Worm (Caenorhabditis elegans): ENCODE data around the gene srbc-19.

DNA sequence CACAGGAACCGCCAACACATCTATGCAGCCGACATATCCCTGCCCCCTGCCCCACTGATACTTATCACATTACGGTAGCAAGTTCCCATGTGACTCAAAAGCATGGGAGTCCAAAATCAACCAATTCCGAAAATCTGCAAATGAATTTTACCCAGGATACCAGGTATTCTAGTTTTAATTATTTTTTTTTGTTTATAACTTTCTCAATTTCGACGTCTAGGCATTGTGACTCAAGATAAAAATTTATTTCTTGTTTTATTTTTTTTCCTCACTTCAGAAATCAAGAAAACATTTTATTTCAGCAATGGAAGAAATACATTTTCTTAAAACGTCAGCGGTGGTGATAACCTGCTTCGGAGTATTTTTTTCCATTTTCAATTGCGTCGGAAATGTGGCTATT is 15.1 kb downstream of the srbc-19 start, which contains the start of gene srbc-24:
- no peak for TF ChIP-seq sox-4 (tag; optimal IDR thresholded peaks at IDR 0.05)
- no peak for TF ChIP-seq Y22D7AL.16 (tag; optimal IDR thresholded peaks at IDR 0.05)
- no peak for TF ChIP-seq ama-1 (optimal IDR thresholded peaks at IDR 0.05)
- TF ChIP-seq ceh-48 (tag; optimal IDR thresholded peaks at IDR 0.05), result no peak
